Comparison of ENCODE assay signal across 3 fruit fly cellular contexts in the genomic region with DNA sequence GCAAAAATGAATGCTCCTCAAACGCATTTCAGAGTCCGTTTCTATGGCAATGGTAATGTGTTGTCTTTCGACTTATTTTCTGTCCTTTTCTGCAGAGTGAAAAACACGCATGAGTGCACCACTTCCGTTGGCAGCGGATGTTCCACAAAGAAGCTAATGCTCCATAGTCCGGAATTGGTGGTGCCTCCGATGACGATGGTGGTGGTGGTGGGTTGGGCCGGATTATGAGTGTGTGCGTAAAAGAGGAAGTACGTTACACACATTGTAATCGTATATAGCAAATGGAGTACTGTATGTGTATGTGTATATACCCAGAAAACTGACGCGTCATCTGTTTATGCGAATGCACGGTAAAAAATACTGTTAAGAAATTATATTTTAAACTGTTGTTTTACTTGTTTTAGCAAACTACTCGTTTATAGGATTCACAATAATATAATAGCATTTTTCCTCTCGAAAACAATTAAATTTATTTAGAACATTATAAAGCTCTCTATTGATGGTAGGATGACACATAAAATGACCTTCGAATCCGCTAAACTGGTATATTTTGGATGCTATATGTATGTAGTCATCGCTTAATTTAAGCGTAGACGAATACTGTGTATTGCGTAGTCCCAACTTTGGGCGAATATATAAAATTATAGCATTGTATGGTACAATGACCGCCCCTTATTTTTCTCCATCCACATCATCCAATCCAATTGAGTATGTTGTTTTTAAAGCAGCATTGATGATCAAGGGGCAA.
A peak's percentile ranks its signal among the peaks of the same experiment; 100 is the strongest.
TF ChIP-seq lines count a peak whose summit lies in the region.

No protein-coding gene starts in this region.

TF ChIP-seq in whole organism, embryonic, 481 proteins besides CTCF, POLR2A, EP300 and RAD21 (continued from another document and continues in another):
- TF ChIP-seq D (optimal IDR thresholded peaks at IDR 0.05; lab: Kevin White, UChicago), result peak; percentile 72
- TF ChIP-seq D (GFP tag; optimal IDR thresholded peaks at IDR 0.05; lab: Kevin White, UChicago), result peak; percentile 46
- TF ChIP-seq zfh1 (GFP tag; IDR thresholded peaks at IDR 0.05; lab: Robert Waterston, UW), result peak; percentile 51; the same call in 2 of the 3 replicates
- TF ChIP-seq H15 (GFP tag; IDR thresholded peaks at IDR 0.05; lab: Robert Waterston, UW), result no peak; the same call in 2 of the 3 replicates
- peak; percentile 26 for TF ChIP-seq gsb-n (tag; optimal IDR thresholded peaks at IDR 0.05; lab: Kevin White, UChicago)
- TF ChIP-seq HLH54F (GFP tag; optimal IDR thresholded peaks at IDR 0.05; lab: Kevin White, UChicago), result no peak
- no peak for TF ChIP-seq wek (GFP tag; optimal IDR thresholded peaks at IDR 0.05; lab: Kevin White, UChicago)
- peak; percentile 71 for TF ChIP-seq CG12391 (tag; optimal IDR thresholded peaks at IDR 0.05; lab: Kevin White, UChicago)
- peak; percentile 11 for TF ChIP-seq CG12071 (GFP tag; optimal IDR thresholded peaks at IDR 0.05; lab: Kevin White, UChicago)
- TF ChIP-seq CG10462 (GFP tag; optimal IDR thresholded peaks at IDR 0.05; lab: Kevin White, UChicago), result no peak
- TF ChIP-seq kni (GFP tag; optimal IDR thresholded peaks at IDR 0.05; lab: Kevin White, UChicago), result peak; percentile 41
- no peak for TF ChIP-seq Fer3 (tag; optimal IDR thresholded peaks at IDR 0.05; lab: Kevin White, UChicago)
- TF ChIP-seq croc (GFP tag; conservative IDR thresholded peaks at IDR 0.05; lab: Robert Waterston, UW), result no peak; the same call in 2 of the 3 replicates
- no peak for TF ChIP-seq NK7.1 (GFP tag; optimal IDR thresholded peaks at IDR 0.05; lab: Kevin White, UChicago)
- no peak for TF ChIP-seq CG16863 (GFP tag; optimal IDR thresholded peaks at IDR 0.05; lab: Kevin White, UChicago)
- no peak for TF ChIP-seq CG7786 (GFP tag; optimal IDR thresholded peaks at IDR 0.05; lab: Kevin White, UChicago)
- TF ChIP-seq gfzf (GFP tag; optimal IDR thresholded peaks at IDR 0.05; lab: Kevin White, UChicago), result no peak
- TF ChIP-seq ems (GFP tag; optimal IDR thresholded peaks at IDR 0.05; lab: Kevin White, UChicago), result no peak
- peak; percentile 11 for TF ChIP-seq Xbp1 (GFP tag; optimal IDR thresholded peaks at IDR 0.05; lab: Kevin White, UChicago)
- TF ChIP-seq pnt (GFP tag; optimal IDR thresholded peaks at IDR 0.05; lab: Kevin White, UChicago), result peak; percentile 24
- TF ChIP-seq CG7839 (tag; optimal IDR thresholded peaks at IDR 0.05; lab: Kevin White, UChicago), result peak; percentile 61
- TF ChIP-seq tio (GFP tag; optimal IDR thresholded peaks at IDR 0.05; lab: Kevin White, UChicago), result peak; percentile 64
- TF ChIP-seq CG34422 (GFP tag; IDR thresholded peaks at IDR 0.05; lab: Robert Waterston, UW), result peak; percentile 65
- TF ChIP-seq CG13894 (tag; optimal IDR thresholded peaks at IDR 0.05; lab: Kevin White, UChicago), result peak; percentile 81
- no peak for TF ChIP-seq CG3407 (GFP tag; optimal IDR thresholded peaks at IDR 0.05; lab: Kevin White, UChicago)
- TF ChIP-seq CG13287 (GFP tag; IDR thresholded peaks at IDR 0.05; lab: Robert Waterston, UW; ENCODE audit: partially characterized antibody), result no peak
- TF ChIP-seq BEAF-32 (GFP tag; optimal IDR thresholded peaks at IDR 0.05; lab: Kevin White, UChicago), result no peak
- TF ChIP-seq kah (GFP tag; optimal IDR thresholded peaks at IDR 0.05; lab: Kevin White, UChicago), result no peak
- TF ChIP-seq C15 (GFP tag; IDR thresholded peaks at IDR 0.05; lab: Robert Waterston, UW), result 0 out of 3 replicates have a peak, but pooled peaks have one; percentile 21
- peak; percentile 84 for TF ChIP-seq gem (tag; optimal IDR thresholded peaks at IDR 0.05; lab: Kevin White, UChicago)
- peak; percentile 59 for TF ChIP-seq Hmr (GFP tag; optimal IDR thresholded peaks at IDR 0.05; lab: Kevin White, UChicago)
- no peak for TF ChIP-seq ssp (GFP tag; IDR thresholded peaks at IDR 0.05; lab: Robert Waterston, UW)
- TF ChIP-seq fd96Cb (tag; optimal IDR thresholded peaks at IDR 0.05; lab: Kevin White, UChicago), result peak; percentile 51
- peak; percentile 86 for TF ChIP-seq zf30C (GFP tag; optimal IDR thresholded peaks at IDR 0.05; lab: Kevin White, UChicago)
- no peak for TF ChIP-seq CG17186 (GFP tag; optimal IDR thresholded peaks at IDR 0.05; lab: Kevin White, UChicago)
- TF ChIP-seq sens-2 (GFP tag; IDR thresholded peaks at IDR 0.05; lab: Robert Waterston, UW), result 0 out of 2 replicates have a peak, but pooled peaks have one; percentile 33
- peak; percentile 7 for TF ChIP-seq CG6813 (GFP tag; optimal IDR thresholded peaks at IDR 0.05; lab: Kevin White, UChicago)
- peak; percentile 32 for TF ChIP-seq org-1 (GFP tag; optimal IDR thresholded peaks at IDR 0.05; lab: Kevin White, UChicago)
- TF ChIP-seq CG6654 (GFP tag; optimal IDR thresholded peaks at IDR 0.05; lab: Kevin White, UChicago), result peak; percentile 4
- peak; percentile 53 for TF ChIP-seq gcm (GFP tag; optimal IDR thresholded peaks at IDR 0.05; lab: Kevin White, UChicago)

TF ChIP-seq in whole organism, prepupa, 60 proteins besides CTCF, POLR2A, EP300 and RAD21 (continued from another document):
- TF ChIP-seq Hr4 (GFP tag; optimal IDR thresholded peaks at IDR 0.05; lab: Kevin White, UChicago), result peak; percentile 42
- peak; percentile 72 for TF ChIP-seq CG6163 (GFP tag; IDR thresholded peaks at IDR 0.05; lab: Robert Waterston, UW)
- TF ChIP-seq dac (GFP tag; optimal IDR thresholded peaks at IDR 0.05; lab: Kevin White, UChicago), result no peak
- TF ChIP-seq CG9139 (GFP tag; optimal IDR thresholded peaks at IDR 0.05; lab: Kevin White, UChicago), result no peak
- TF ChIP-seq fd59A (GFP tag; optimal IDR thresholded peaks at IDR 0.05; lab: Kevin White, UChicago), result no peak
- peak; percentile 30 for TF ChIP-seq CG4318 (GFP tag; optimal IDR thresholded peaks at IDR 0.05; lab: Kevin White, UChicago)
- no peak for TF ChIP-seq CG11902 (GFP tag; optimal IDR thresholded peaks at IDR 0.05; lab: Kevin White, UChicago)
- TF ChIP-seq CG6854 (GFP tag; optimal IDR thresholded peaks at IDR 0.05; lab: Kevin White, UChicago), result no peak
- no peak for TF ChIP-seq fd85E (GFP tag; optimal IDR thresholded peaks at IDR 0.05; lab: Kevin White, UChicago)
- peak; percentile 60 for TF ChIP-seq CG10631 (GFP tag; optimal IDR thresholded peaks at IDR 0.05; lab: Kevin White, UChicago)
- no peak for TF ChIP-seq fkh (GFP tag; optimal IDR thresholded peaks at IDR 0.05; lab: Kevin White, UChicago)
- peak; percentile 36 for TF ChIP-seq CG11762 (GFP tag; optimal IDR thresholded peaks at IDR 0.05; lab: Kevin White, UChicago; ENCODE audit: insufficient read depth)
- peak; percentile 54 for TF ChIP-seq CG15336 (GFP tag; IDR thresholded peaks at IDR 0.05; lab: Robert Waterston, UW)
- TF ChIP-seq dsx (GFP tag; optimal IDR thresholded peaks at IDR 0.05; lab: Kevin White, UChicago; ENCODE audit: poor library complexity, severe bottlenecking), result peak; percentile 74
- TF ChIP-seq OdsH (GFP tag; optimal IDR thresholded peaks at IDR 0.05; lab: Kevin White, UChicago), result peak; percentile 34
- peak; percentile 41 for TF ChIP-seq Smox (GFP tag; optimal IDR thresholded peaks at IDR 0.05; lab: Kevin White, UChicago)
- TF ChIP-seq Sox102F (GFP tag; optimal IDR thresholded peaks at IDR 0.05; lab: Kevin White, UChicago), result no peak
- TF ChIP-seq cyc (GFP tag; optimal IDR thresholded peaks at IDR 0.05; lab: Kevin White, UChicago), result no peak
- TF ChIP-seq Met (GFP tag; optimal IDR thresholded peaks at IDR 0.05; lab: Kevin White, UChicago), result peak; percentile 28
- no peak for TF ChIP-seq CG7368 (GFP tag; optimal IDR thresholded peaks at IDR 0.05; lab: Kevin White, UChicago)
- TF ChIP-seq Eip75B (GFP tag; optimal IDR thresholded peaks at IDR 0.05; lab: Kevin White, UChicago), result peak; percentile 37
- peak; percentile 40 for TF ChIP-seq acj6 (GFP tag; optimal IDR thresholded peaks at IDR 0.05; lab: Kevin White, UChicago)
- TF ChIP-seq Ets21C (GFP tag; optimal IDR thresholded peaks at IDR 0.05; lab: Kevin White, UChicago), result no peak
- TF ChIP-seq net (GFP tag; optimal IDR thresholded peaks at IDR 0.05; lab: Kevin White, UChicago), result peak; percentile 39
- TF ChIP-seq CG10669 (GFP tag; optimal IDR thresholded peaks at IDR 0.05; lab: Kevin White, UChicago), result no peak
- no peak for TF ChIP-seq CG6276 (GFP tag; optimal IDR thresholded peaks at IDR 0.05; lab: Kevin White, UChicago)
- peak; percentile 58 for TF ChIP-seq CG32006 (GFP tag; optimal IDR thresholded peaks at IDR 0.05; lab: Kevin White, UChicago)
- TF ChIP-seq CG8632 (GFP tag; optimal IDR thresholded peaks at IDR 0.05; lab: Kevin White, UChicago), result peak; percentile 48
- TF ChIP-seq CG31627 (GFP tag; optimal IDR thresholded peaks at IDR 0.05; lab: Kevin White, UChicago), result no peak
- no peak for TF ChIP-seq Eip93F (GFP tag; optimal IDR thresholded peaks at IDR 0.05; lab: Kevin White, UChicago)
- TF ChIP-seq achi (GFP tag; optimal IDR thresholded peaks at IDR 0.05; lab: Kevin White, UChicago), result peak; percentile 30
- peak; percentile 92 for TF ChIP-seq Eip78C (GFP tag; lab: Kevin White, UChicago)
- TF ChIP-seq salr (GFP tag; optimal IDR thresholded peaks at IDR 0.05; lab: Kevin White, UChicago), result peak in 1 of 2 experiments; percentile 64
- peak; percentile 30 for TF ChIP-seq CG3919 (GFP tag; optimal IDR thresholded peaks at IDR 0.05; lab: Kevin White, UChicago)

TF ChIP-seq in whole organism, pupa, 21 proteins besides CTCF, POLR2A, EP300 and RAD21 (continued from another document):
- TF ChIP-seq CG17806 (tag; optimal IDR thresholded peaks at IDR 0.05; lab: Kevin White, UChicago), result peak; percentile 44
